Worm (Caenorhabditis elegans) whole organism, L4 larva: Measurements from ENCODE around the gene srw-71.

Experiments
- F37D6.2 ChIP-seq: sonication (generic microtip); optimal IDR thresholded peaks from 2 replicates; lab custom pipeline; 2016; ENCODE audit warnings: mild to moderate bottlenecking, missing genetic modification characterization, missing compliant biosample characterization
- T26A8.4 ChIP-seq: fragments of 200-800 bp; sonication (Bioruptor generic); IDR thresholded peaks from 2 replicates; pipeline ENCODE4 v1.3.6; 2022; ENCODE audit warnings: missing genetic modification characterization, missing compliant biosample characterization
- Y105C5A.15 ChIP-seq: fragments of 200-800 bp; sonication (Bioruptor generic); IDR thresholded peaks from 2 replicates; pipeline ENCODE4 v1.3.6; 2022; ENCODE audit warnings: missing genetic modification characterization, missing compliant biosample characterization
- Y48G9A.11 ChIP-seq: fragments of 200-800 bp; sonication (Bioruptor generic); IDR thresholded peaks from 2 replicates; pipeline ENCODE4 v1.3.6; 2022; ENCODE audit warnings: missing genetic modification reagents, missing genetic modification characterization, missing compliant biosample characterization
- ZK337.2 ChIP-seq: fragments of 200-800 bp; sonication (Bioruptor generic); IDR thresholded peaks from 2 replicates; pipeline ENCODE4 v1.3.6; 2022; ENCODE audit warnings: missing genetic modification reagents, missing genetic modification characterization, missing compliant biosample characterization
- aha-1 ChIP-seq: fragments of 150-350 bp; peaks from one replicate; lab custom pipeline; 2014; ENCODE audit warnings: missing biosample characterization, missing genetic modification characterization
- aly-2 ChIP-seq: sonication (generic microtip); optimal IDR thresholded peaks from 2 replicates; lab custom pipeline; 2018; ENCODE audit warnings: missing biosample characterization, missing genetic modification characterization
- ama-1 ChIP-seq: fragments of 150-350 bp; optimal IDR thresholded peaks from 2 replicates; lab custom pipeline; 2014; ENCODE audit warnings: inconsistent platforms, mixed read lengths
- attf-4 ChIP-seq: sonication (generic microtip); optimal IDR thresholded peaks from 3 replicates; lab custom pipeline; 2017; ENCODE audit warnings: missing biosample characterization, missing genetic modification characterization
- ceh-62 ChIP-seq: sonication (generic microtip); optimal IDR thresholded peaks from 2 replicates; lab custom pipeline; 2017; ENCODE audit warnings: missing biosample characterization, missing genetic modification characterization
- ces-1 ChIP-seq: fragments of 150-350 bp; sonication (generic microtip); optimal IDR thresholded peaks from 4 replicates; lab custom pipeline; 2014; ENCODE audit warnings: missing biosample characterization, missing genetic modification reagents, missing genetic modification characterization
- daf-12 ChIP-seq: fragments of 150-350 bp; optimal IDR thresholded peaks from 2 replicates; lab custom pipeline; 2014; ENCODE audit warnings: missing biosample characterization, missing genetic modification reagents, missing genetic modification characterization
- daf-19 ChIP-seq: fragments of 200-800 bp; sonication (Bioruptor generic); conservative IDR thresholded peaks from 2 replicates; pipeline ENCODE4 v1.3.6; 2022; ENCODE audit warnings: missing genetic modification characterization, missing compliant biosample characterization
- daf-8 ChIP-seq: fragments of 200-800 bp; sonication (Bioruptor generic); IDR thresholded peaks from 2 replicates; pipeline ENCODE4 v1.3.6; 2022; ENCODE audit warnings: missing genetic modification characterization, missing compliant biosample characterization
- dmd-6 ChIP-seq: fragments of 200-800 bp; sonication (Bioruptor generic); IDR thresholded peaks from 2 replicates; pipeline ENCODE4 v1.3.6; 2022; ENCODE audit warnings: missing genetic modification reagents, missing genetic modification characterization, missing compliant biosample characterization
- dpl-1 ChIP-seq: fragments of 150-350 bp; optimal IDR thresholded peaks from 2 replicates; lab custom pipeline; 2014; ENCODE audit warnings: missing biosample characterization, missing genetic modification reagents, missing genetic modification characterization
- egl-27 ChIP-seq: sonication (generic microtip); optimal IDR thresholded peaks from 3 replicates; lab custom pipeline; 2017; ENCODE audit warnings: missing biosample characterization, missing genetic modification reagents, missing genetic modification characterization
- gei-8 ChIP-seq: fragments of 200-800 bp; sonication (Bioruptor generic); optimal IDR thresholded peaks from 2 replicates; lab custom pipeline; 2018; ENCODE audit warnings: mild to moderate bottlenecking, missing genetic modification characterization, missing compliant biosample characterization
- hlh-11 ChIP-seq: fragments of 200-800 bp; sonication (Bioruptor generic); optimal IDR thresholded peaks from 2 replicates; lab custom pipeline; 2018; ENCODE audit warnings: mild to moderate bottlenecking, missing genetic modification characterization, missing compliant biosample characterization
- hlh-30 ChIP-seq: sonication (generic microtip); optimal IDR thresholded peaks from 2 replicates; lab custom pipeline; 2017; ENCODE audit warnings: antibody characterized with exemption, mild to moderate bottlenecking, missing genetic modification characterization, missing compliant biosample characterization; ENCODE audit not compliant: insufficient read depth
- hmg-1.1 ChIP-seq: fragments of 200-800 bp; sonication (Bioruptor generic); IDR thresholded peaks from 2 replicates; pipeline ENCODE4 v1.3.6; 2022; ENCODE audit warnings: missing genetic modification reagents, missing genetic modification characterization, missing compliant biosample characterization
- jun-1 ChIP-seq: fragments of 150-350 bp; optimal IDR thresholded peaks from 2 replicates; lab custom pipeline; 2014; ENCODE audit warnings: missing biosample characterization, missing genetic modification reagents, missing genetic modification characterization
- lim-7 ChIP-seq: fragments of 200-800 bp; sonication (Bioruptor generic); IDR thresholded peaks from 2 replicates; pipeline ENCODE4 v1.3.6; 2022; ENCODE audit warnings: missing genetic modification characterization, missing compliant biosample characterization
- lin-1 ChIP-seq: fragments of 200-800 bp; sonication (Bioruptor generic); IDR thresholded peaks from 2 replicates; pipeline ENCODE4 v1.3.6; 2022; ENCODE audit warnings: missing genetic modification reagents, missing genetic modification characterization, missing compliant biosample characterization
- madf-5 ChIP-seq, 2 experiments: fragments of 200-800 bp; sonication (Bioruptor generic); IDR thresholded peaks; 2 replicates each; pipeline ENCODE4 v1.3.6; 2022; ENCODE audit warnings: missing compliant biosample characterization in 2 of 2, missing genetic modification characterization in 2 of 2
- mdl-1 ChIP-seq, 2 experiments: fragments of 150-350 bp in 1 of 2; sonication (generic microtip) in 1 of 2; optimal IDR thresholded peaks; 2 replicates each; lab custom pipeline; 2014 to 2017; ENCODE audit warnings: missing biosample characterization in 2 of 2, missing genetic modification characterization in 2 of 2
- mdt-29 ChIP-seq: fragments of 200-800 bp; sonication (Bioruptor generic); IDR thresholded peaks from 2 replicates; pipeline ENCODE4 v1.3.6; 2022; ENCODE audit warnings: missing genetic modification reagents, missing genetic modification characterization, missing compliant biosample characterization
- mes-2 ChIP-seq: sonication (generic microtip); optimal IDR thresholded peaks from 2 replicates; lab custom pipeline; 2016; ENCODE audit warnings: missing genotype, mild to moderate bottlenecking, missing genetic modification characterization, missing compliant biosample characterization; ENCODE audit not compliant: poor library complexity, severe bottlenecking
- nhr-102 ChIP-seq: sonication (generic microtip); optimal IDR thresholded peaks from 2 replicates; lab custom pipeline; 2016; ENCODE audit warnings: mild to moderate bottlenecking, missing genetic modification characterization, moderate library complexity, missing compliant biosample characterization
- nhr-11 ChIP-seq: fragments of 150-350 bp; optimal IDR thresholded peaks from 2 replicates; lab custom pipeline; 2014; ENCODE audit warnings: missing biosample characterization, missing genetic modification characterization
- nhr-237 ChIP-seq: sonication (generic microtip); optimal IDR thresholded peaks from 2 replicates; lab custom pipeline; 2017; ENCODE audit warnings: missing biosample characterization, missing genetic modification characterization
- nhr-28 ChIP-seq: fragments of 150-350 bp; optimal IDR thresholded peaks from 2 replicates; lab custom pipeline; 2014; ENCODE audit warnings: missing biosample characterization, missing genetic modification characterization
- nhr-41 ChIP-seq: fragments of 200-800 bp; sonication (Bioruptor generic); IDR thresholded peaks from 2 replicates; pipeline ENCODE4 v1.3.6; 2022; ENCODE audit warnings: missing genetic modification reagents, missing genetic modification characterization, missing compliant biosample characterization
- nhr-6 ChIP-seq: fragments of 150-350 bp; optimal IDR thresholded peaks from 2 replicates; lab custom pipeline; 2014; ENCODE audit warnings: missing biosample characterization, missing genetic modification characterization
- nhr-76 ChIP-seq: fragments of 150-350 bp; optimal IDR thresholded peaks from 2 replicates; lab custom pipeline; 2014; ENCODE audit warnings: missing biosample characterization, missing genetic modification characterization
- pha-4 ChIP-seq, 2 experiments: fragments of 150-350 bp in 1 of 2; fragments of 200-800 bp in 1 of 2; sonication (Bioruptor generic) in 1 of 2; IDR thresholded peaks in 1 of 2; optimal IDR thresholded peaks in 1 of 2; 2 replicates each; pipeline versions ENCODE4 v1.3.6 to Lab custom; 2014 to 2022; ENCODE audit warnings: missing genetic modification characterization in 2 of 2, missing genetic modification reagents in 2 of 2, missing biosample characterization in 1 of 2, missing compliant biosample characterization in 1 of 2
- pqm-1 ChIP-seq: sonication (generic microtip); optimal IDR thresholded peaks from 2 replicates; lab custom pipeline; 2017; ENCODE audit warnings: missing biosample characterization, missing genetic modification characterization
- saeg-2 ChIP-seq: fragments of 200-800 bp; sonication (Bioruptor generic); IDR thresholded peaks from 2 replicates; pipeline ENCODE4 v1.3.6; 2022; ENCODE audit warnings: missing genetic modification reagents, missing genetic modification characterization, missing compliant biosample characterization
- snpc-1.2 ChIP-seq: fragments of 200-800 bp; sonication (Bioruptor generic); IDR thresholded peaks from 2 replicates; pipeline ENCODE4 v1.3.6; 2022; ENCODE audit warnings: missing genetic modification reagents, missing genetic modification characterization, missing compliant biosample characterization
- spr-3 ChIP-seq: fragments of 200-800 bp; sonication (Bioruptor generic); optimal IDR thresholded peaks from 2 replicates; lab custom pipeline; 2018; ENCODE audit warnings: mild to moderate bottlenecking, missing genetic modification characterization, missing compliant biosample characterization
- unc-62 ChIP-seq, 3 experiments: fragments of 150-350 bp in 1 of 3; sonication (generic microtip); optimal IDR thresholded peaks in 2 of 3; peaks in 1 of 3; 1 replicate in 1 of 3; 2 replicates in 2 of 3; lab custom pipeline; 2014 to 2017; ENCODE audit warnings: missing biosample characterization in 3 of 3, missing genetic modification characterization in 3 of 3, missing genetic modification reagents in 3 of 3, missing genotype in 1 of 3
- zip-2 ChIP-seq: fragments of 150-350 bp; optimal IDR thresholded peaks from 2 replicates; lab custom pipeline; 2014; ENCODE audit warnings: missing biosample characterization, missing genetic modification characterization
- ztf-11 ChIP-seq: fragments of 150-350 bp; optimal IDR thresholded peaks from 2 replicates; lab custom pipeline; 2014; ENCODE audit warnings: missing biosample characterization, missing genetic modification characterization
- ztf-7 ChIP-seq: fragments of 150-350 bp; optimal IDR thresholded peaks from 2 replicates; lab custom pipeline; 2014; ENCODE audit warnings: missing biosample characterization, missing genetic modification characterization

The srw-71 gene

DNA sequence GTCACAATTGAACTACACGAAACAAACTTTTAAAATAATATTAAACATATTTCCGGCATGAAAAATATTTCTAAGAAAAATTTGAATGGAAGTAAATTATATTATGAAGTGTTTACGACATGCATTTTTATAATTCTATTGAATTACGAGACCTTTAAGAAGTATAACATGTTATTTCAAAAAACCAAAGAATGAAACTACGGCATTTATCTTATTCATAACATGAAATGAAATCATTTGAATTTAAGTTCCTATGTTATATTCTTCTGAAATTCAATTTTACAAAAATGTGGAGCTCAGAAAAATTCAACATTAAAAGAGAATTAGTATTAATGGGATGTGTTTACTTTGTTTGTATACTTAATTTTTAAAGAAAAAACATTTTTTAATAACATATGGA, at the start of gene srw-71:
Gene srw-71 (minus strand): TSS at position 101 of the 400 bp plus-strand sequence.
- TF ChIP-seq nhr-11 (tag; lab: Kevin White, UChicago) (no peak), aha-1 (peak; percentile 11)

- no peak for TF ChIP-seq lin-1
- TF ChIP-seq nhr-76 (tag; lab: Kevin White, UChicago), result no peak
- TF ChIP-seq ama-1 (lab: Kevin White, UChicago), result no peak
- no peak for TF ChIP-seq daf-8 (GFP tag; lab: Robert Waterston, UW)
- TF ChIP-seq attf-4 (tag; lab: Kevin White, UChicago), result no peak
- no peak for TF ChIP-seq T26A8.4 (GFP tag; lab: Robert Waterston, UW)
- no peak for TF ChIP-seq ztf-7 (tag; lab: Kevin White, UChicago)
- TF ChIP-seq mdt-29 (GFP tag; lab: Robert Waterston, UW), result no peak
- TF ChIP-seq, all 104 proteins: peak for 0
These were observed 47.5 kb upstream of the srw-71 start, which contains the start of gene str-190 for ce11 chrV:7478404-7478803. Gene str-190 (minus strand): TSS chrV:7478504.

DNA sequence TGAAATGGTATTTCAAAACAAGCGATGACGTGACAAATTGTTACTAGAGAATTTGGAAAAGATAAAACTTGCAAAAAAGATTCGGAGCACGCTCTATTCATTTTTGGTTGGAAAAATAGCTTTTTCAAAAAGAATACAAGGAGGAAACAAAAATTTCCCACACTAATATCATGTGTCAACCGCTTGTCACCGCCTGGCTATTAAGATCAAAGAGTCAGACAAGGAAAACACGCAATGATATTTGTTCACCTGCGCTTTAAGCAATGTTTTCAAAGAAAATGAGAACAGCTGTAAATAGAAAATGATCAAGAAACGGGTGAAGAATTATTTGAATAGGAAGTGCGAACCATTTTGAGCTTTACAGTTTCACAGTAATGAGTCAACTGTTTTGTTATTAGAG, 45.9 kb upstream of the srw-71 start, which contains the start of gene srh-125:
Gene srh-125 (minus strand): TSS at position 101 of the 400 bp plus-strand sequence.
- no peak for TF ChIP-seq pha-4 (GFP tag; IDR thresholded peaks at IDR 0.05; lab: Robert Waterston, UW)
- no peak for TF ChIP-seq pha-4 (tag; optimal IDR thresholded peaks at IDR 0.05; lab: Kevin White, UChicago)
- TF ChIP-seq Y48G9A.11 (GFP tag; lab: Robert Waterston, UW), result no peak
- no peak for TF ChIP-seq ceh-62 (tag; lab: Kevin White, UChicago)
- TF ChIP-seq snpc-1.2, result no peak
- no peak for TF ChIP-seq egl-27 (tag; lab: Kevin White, UChicago)
- no peak for TF ChIP-seq mdl-1 (tag; optimal IDR thresholded peaks at IDR 0.05; lab: Kevin White, UChicago)
- no peak for TF ChIP-seq nhr-41
- no peak for TF ChIP-seq nhr-237 (tag; lab: Kevin White, UChicago)
- no peak for TF ChIP-seq ztf-11
- TF ChIP-seq gei-8 (GFP tag; lab: Kevin White, UChicago), result no peak
- no peak for TF ChIP-seq ZK337.2
- no peak for TF ChIP-seq zip-2 (tag; lab: Kevin White, UChicago)
- TF ChIP-seq hlh-11 (tag; lab: Kevin White, UChicago), result no peak
- TF ChIP-seq daf-19 (GFP tag; lab: Robert Waterston, UW), result no peak
- TF ChIP-seq hlh-30, result no peak
- no peak for TF ChIP-seq lin-1
- TF ChIP-seq dmd-6, result no peak
- no peak for TF ChIP-seq unc-62 (GFP tag; optimal IDR thresholded peaks at IDR 0.05 in 1 of 2; lab: Kevin White, UChicago)
- TF ChIP-seq unc-62 (tag; optimal IDR thresholded peaks at IDR 0.05; lab: Kevin White, UChicago), result no peak

ce11 chrV:7472815-7473214, 41.9 kb upstream of the srw-71 start, which contains the start of gene str-28:
Gene str-28 (minus strand): TSS chrV:7472915.
- TF ChIP-seq madf-5 (GFP tag; IDR thresholded peaks at IDR 0.05; lab: Robert Waterston, UW) (no peak), mdl-1 (tag; optimal IDR thresholded peaks at IDR 0.05; lab: Kevin White, UChicago) (no peak), ztf-7 (tag; lab: Kevin White, UChicago) (no peak), ces-1 (no peak), saeg-2 (GFP tag; lab: Robert Waterston, UW) (no peak), nhr-11 (tag; lab: Kevin White, UChicago) (no peak), daf-12 (tag; lab: Kevin White, UChicago) (no peak), spr-3 (GFP tag; lab: Kevin White, UChicago) (no peak)
- TF ChIP-seq, all 104 proteins: peak for 0

DNA sequence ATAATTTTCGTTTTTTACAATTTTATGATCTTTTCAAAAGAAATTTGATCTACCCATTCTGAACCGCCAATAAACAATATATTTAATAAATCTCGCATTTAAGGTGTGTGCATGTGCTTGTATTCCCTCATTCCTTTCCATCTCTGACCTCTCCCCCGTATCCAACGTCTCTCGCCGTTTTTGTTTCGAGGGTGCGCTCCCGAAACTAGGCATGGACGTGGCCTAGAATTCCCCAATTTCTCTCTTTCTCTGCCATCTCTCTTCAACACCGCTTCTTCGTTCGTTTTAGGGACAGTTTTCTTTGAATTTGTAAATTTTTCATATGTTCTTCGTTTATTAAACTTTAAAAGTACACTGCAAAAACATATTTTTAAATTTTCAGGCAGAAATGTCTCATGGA, 34.6 kb upstream of the srw-71 start, which contains the start of gene F25E5.1:
Gene F25E5.1 (plus strand): TSS at position 376 of the 400 bp plus-strand sequence.
- no peak for TF ChIP-seq nhr-76 (tag; lab: Kevin White, UChicago)
- TF ChIP-seq aly-2 (tag; lab: Kevin White, UChicago), result no peak
- TF ChIP-seq nhr-28 (tag; lab: Kevin White, UChicago), result peak; percentile 59
- 0 out of 2 replicates have a peak, but pooled peaks have one; percentile 10 for TF ChIP-seq ZK337.2
- TF ChIP-seq Y105C5A.15 (GFP tag; lab: Robert Waterston, UW), result no peak
- no peak for TF ChIP-seq pha-4 (GFP tag; IDR thresholded peaks at IDR 0.05; lab: Robert Waterston, UW)
- peak; percentile 31 for TF ChIP-seq pha-4 (tag; optimal IDR thresholded peaks at IDR 0.05; lab: Kevin White, UChicago)
- no peak for TF ChIP-seq lim-7 (GFP tag; lab: Robert Waterston, UW)
- no peak for TF ChIP-seq daf-19 (GFP tag; lab: Robert Waterston, UW)
- peak; percentile 61; the same call in 1 of the 2 replicates for TF ChIP-seq hmg-1.1 (GFP tag; lab: Robert Waterston, UW)
- peak; percentile 70 for TF ChIP-seq nhr-6 (tag; lab: Kevin White, UChicago)
- TF ChIP-seq mes-2, result peak; percentile 95
- no peak for TF ChIP-seq ztf-7 (tag; lab: Kevin White, UChicago)
- TF ChIP-seq F37D6.2 (tag; lab: Kevin White, UChicago), result no peak
- peak; percentile 26 for TF ChIP-seq nhr-102
- TF ChIP-seq dpl-1 (GFP tag; lab: Kevin White, UChicago), result peak; percentile 62
- peak; percentile 48 for TF ChIP-seq pqm-1 (tag; lab: Kevin White, UChicago)
- TF ChIP-seq jun-1 (tag; lab: Kevin White, UChicago), result no peak
